Fruit fly (Drosophila melanogaster) whole organism, wandering third instar larva: ENCODE results near the gene CG15892.

ENCODE experiments used
- Abd-B ChIP-seq: fragments of >200 bp; optimal IDR thresholded peaks from 2 replicates; lab custom pipeline; 2017; ENCODE audit warnings: missing biosample characterization, missing genetic modification characterization
- CG32264 ChIP-seq: fragments of 200-800 bp; sonication (Bioruptor generic); optimal IDR thresholded peaks from 2 replicates; lab custom pipeline; 2016; ENCODE audit warnings: missing biosample characterization, missing genetic modification characterization
- CG9705 ChIP-seq: fragments of 200-800 bp; sonication (Bioruptor generic); optimal IDR thresholded peaks from 2 replicates; lab custom pipeline; 2018; ENCODE audit warnings: missing biosample characterization, mild to moderate bottlenecking, missing genetic modification characterization
- CrebA ChIP-seq: fragments of 200-800 bp; sonication (Bioruptor generic); optimal IDR thresholded peaks from 2 replicates; lab custom pipeline; 2016; ENCODE audit warnings: missing biosample characterization, mild to moderate bottlenecking, missing genetic modification characterization, borderline replicate concordance
- Dfd ChIP-seq: fragments of >200 bp; optimal IDR thresholded peaks from 2 replicates; lab custom pipeline; 2017; ENCODE audit warnings: missing biosample characterization, missing genetic modification characterization
- Dif ChIP-seq: fragments of 200-275, 200-300 bp; sonication (Bioruptor generic); optimal IDR thresholded peaks from 2 replicates; lab custom pipeline; 2018; ENCODE audit warnings: missing biosample characterization, missing genetic modification characterization; ENCODE audit not compliant: partially characterized antibody
- GATAd ChIP-seq: sonication (Bioruptor generic); optimal IDR thresholded peaks from 2 replicates; lab custom pipeline; 2016; ENCODE audit warnings: missing biosample characterization, missing genetic modification characterization
- HLH106 ChIP-seq: fragments of 200-800 bp; optimal IDR thresholded peaks from 3 replicates; lab custom pipeline; 2019; ENCODE audit warnings: missing biosample characterization, mild to moderate bottlenecking, missing genetic modification characterization, moderate library complexity
- Hnf4 ChIP-seq: fragments of 200-800 bp; sonication (Bioruptor generic); optimal IDR thresholded peaks from 2 replicates; lab custom pipeline; 2016; ENCODE audit warnings: missing biosample characterization, mild to moderate bottlenecking, missing genetic modification characterization
- Hr78 ChIP-seq: fragments of >200 bp; optimal IDR thresholded peaks from 2 replicates; lab custom pipeline; 2017; ENCODE audit warnings: missing biosample characterization, missing genetic modification characterization
- Hr83 ChIP-seq: fragments of 200-300 bp; sonication (Bioruptor generic); optimal IDR thresholded peaks from 2 replicates; lab custom pipeline; 2016; ENCODE audit warnings: missing biosample characterization, mild to moderate bottlenecking, missing genetic modification characterization, moderate library complexity; ENCODE audit not compliant: poor library complexity, severe bottlenecking
- Jra ChIP-seq: sonication (Bioruptor generic); optimal IDR thresholded peaks from 2 replicates; lab custom pipeline; 2016; ENCODE audit warnings: missing biosample characterization, missing genetic modification characterization
- Mio ChIP-seq: sonication (Bioruptor generic); optimal IDR thresholded peaks from 2 replicates; lab custom pipeline; 2016; ENCODE audit warnings: missing biosample characterization, missing genetic modification characterization
- Myc ChIP-seq: fragments of >200 bp; optimal IDR thresholded peaks from 2 replicates; lab custom pipeline; 2017
- N ChIP-seq: fragments of >200 bp; optimal IDR thresholded peaks from 2 replicates; lab custom pipeline; 2018; ENCODE audit warnings: missing biosample characterization, missing external identifiers, missing genetic modification characterization
- OdsH ChIP-seq: fragments of 200-800 bp; sonication (Bioruptor generic); optimal IDR thresholded peaks from 2 replicates; lab custom pipeline; 2016; ENCODE audit warnings: missing biosample characterization, mild to moderate bottlenecking, missing genetic modification characterization
- Rel ChIP-seq, 2 experiments: fragments of 200-800 bp; sonication (Bioruptor generic) in 1 of 2; optimal IDR thresholded peaks; 2 replicates in 1 of 2; 3 replicates in 1 of 2; lab custom pipeline; 2016 to 2019; ENCODE audit warnings: mild to moderate bottlenecking in 2 of 2, missing biosample characterization in 2 of 2, missing genetic modification characterization in 2 of 2, moderate library complexity in 1 of 2
- Sp1 ChIP-seq: fragments of 200-800 bp; sonication (Bioruptor generic); optimal IDR thresholded peaks from 3 replicates; lab custom pipeline; 2019; ENCODE audit warnings: missing biosample characterization, mild to moderate bottlenecking, missing genetic modification characterization, moderate library complexity
- Vsx2 ChIP-seq: fragments of 200-300, 225-300 bp; sonication (Bioruptor generic); optimal IDR thresholded peaks from 2 replicates; lab custom pipeline; 2018; ENCODE audit warnings: missing biosample characterization, missing genetic modification characterization; ENCODE audit not compliant: partially characterized antibody
- br ChIP-seq: fragments of 200-800 bp; sonication (Bioruptor generic); optimal IDR thresholded peaks from 2 replicates; lab custom pipeline; 2016; ENCODE audit warnings: missing biosample characterization, missing genetic modification characterization
- brk ChIP-seq: fragments of 200-800 bp; sonication (Bioruptor generic); optimal IDR thresholded peaks from 2 replicates; lab custom pipeline; 2016; ENCODE audit warnings: missing biosample characterization, mild to moderate bottlenecking, missing genetic modification characterization
- dl ChIP-seq, 2 experiments: fragments of 175-275, 200-275 bp in 1 of 2; fragments of 200-275 bp in 1 of 2; sonication (Bioruptor generic); optimal IDR thresholded peaks; lab custom pipeline; 2018; ENCODE audit warnings: mild to moderate bottlenecking in 2 of 2, missing biosample characterization in 2 of 2, missing genetic modification characterization in 2 of 2, moderate library complexity in 2 of 2; ENCODE audit not compliant: partially characterized antibody in 2 of 2, insufficient read depth in 1 of 2
- dmrt93B ChIP-seq: fragments of 200-800 bp; sonication (Bioruptor generic); optimal IDR thresholded peaks from 2 replicates; lab custom pipeline; 2018; ENCODE audit warnings: missing biosample characterization, mild to moderate bottlenecking, missing genetic modification characterization
- dsf ChIP-seq: sonication (Bioruptor generic); optimal IDR thresholded peaks from 2 replicates; lab custom pipeline; 2016; ENCODE audit warnings: missing biosample characterization, missing genetic modification characterization, borderline replicate concordance
- ey ChIP-seq: fragments of 200-800 bp; sonication (Bioruptor generic); optimal IDR thresholded peaks from 2 replicates; lab custom pipeline; 2016; ENCODE audit warnings: missing biosample characterization, missing genetic modification characterization
- foxo ChIP-seq, 2 experiments: fragments of 200-800 bp; sonication (Bioruptor generic); optimal IDR thresholded peaks; 2 replicates in 1 of 2; 3 replicates in 1 of 2; lab custom pipeline; 2016 to 2017; ENCODE audit warnings: missing biosample characterization in 2 of 2, missing genetic modification characterization in 2 of 2
- fru ChIP-seq: fragments of 200-800 bp; sonication (Bioruptor generic); optimal IDR thresholded peaks from 3 replicates; lab custom pipeline; 2016; ENCODE audit warnings: missing biosample characterization, mild to moderate bottlenecking, missing genetic modification characterization
- h ChIP-seq: fragments of 200-800 bp; sonication (Bioruptor generic); optimal IDR thresholded peaks from 3 replicates; lab custom pipeline; 2016; ENCODE audit warnings: missing biosample characterization, mild to moderate bottlenecking, missing genetic modification characterization
- jim ChIP-seq: fragments of 175-275, 200-325 bp; sonication (Bioruptor generic); optimal IDR thresholded peaks from 2 replicates; lab custom pipeline; 2016; ENCODE audit warnings: missing biosample characterization, mild to moderate bottlenecking, missing genetic modification characterization
- lola ChIP-seq: fragments of >200 bp; optimal IDR thresholded peaks from 2 replicates; lab custom pipeline; 2017; ENCODE audit warnings: missing biosample characterization, missing genetic modification characterization
- pan ChIP-seq: fragments of >200 bp; optimal IDR thresholded peaks from 2 replicates; lab custom pipeline; 2017
- psq ChIP-seq: fragments of 200-800 bp; sonication (Bioruptor generic); optimal IDR thresholded peaks from 3 replicates; lab custom pipeline; 2017; ENCODE audit warnings: missing biosample characterization, mild to moderate bottlenecking, missing genetic modification characterization, moderate library complexity
- rgr ChIP-seq: fragments of 200-800 bp; sonication (Bioruptor generic); optimal IDR thresholded peaks from 3 replicates; lab custom pipeline; 2016; ENCODE audit warnings: missing biosample characterization, mild to moderate bottlenecking, missing genetic modification characterization
- sage ChIP-seq: fragments of 200-800 bp; sonication (Bioruptor generic); optimal IDR thresholded peaks from 2 replicates; lab custom pipeline; 2016; ENCODE audit warnings: missing biosample characterization, mild to moderate bottlenecking, missing genetic modification characterization
- sv ChIP-seq: fragments of 200-800 bp; sonication (Bioruptor generic); optimal IDR thresholded peaks from 3 replicates; lab custom pipeline; 2016; ENCODE audit warnings: missing biosample characterization, missing genetic modification characterization
- tai ChIP-seq: sonication (Bioruptor generic); optimal IDR thresholded peaks from 2 replicates; lab custom pipeline; 2016; ENCODE audit warnings: missing biosample characterization, missing genetic modification characterization
- usp ChIP-seq: fragments of >200 bp; optimal IDR thresholded peaks from 2 replicates; lab custom pipeline; 2017; ENCODE audit warnings: missing biosample characterization, missing genetic modification characterization
- woc ChIP-seq: sonication (Bioruptor generic); optimal IDR thresholded peaks from 2 replicates; lab custom pipeline; 2016; ENCODE audit warnings: missing biosample characterization, mild to moderate bottlenecking, missing genetic modification characterization

Gene CG15892

DNA sequence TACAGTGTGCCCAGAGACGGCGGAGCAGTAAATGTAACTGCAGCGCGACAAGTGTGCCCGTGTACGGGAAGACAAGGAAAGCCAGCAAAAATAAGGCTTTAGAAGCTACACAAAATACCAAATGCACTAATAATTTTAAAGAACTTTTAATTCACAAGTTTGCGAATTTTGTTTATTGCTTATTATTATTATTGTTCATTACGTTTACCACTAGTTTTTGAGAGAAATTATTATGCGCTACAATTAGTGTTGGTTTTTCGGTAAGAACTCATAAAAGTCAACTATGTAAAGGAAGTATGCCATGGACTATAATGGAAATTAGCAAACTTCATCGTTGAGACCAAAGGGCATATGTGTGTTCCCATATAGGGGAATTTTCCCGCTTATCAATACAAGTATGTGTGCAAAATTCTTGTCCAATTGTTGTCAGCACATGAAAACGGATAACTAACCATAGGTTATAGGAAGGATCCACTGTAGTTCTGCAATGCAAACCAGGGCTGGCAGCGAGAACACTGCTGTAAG lies 26.9 kb downstream of the CG15892 start, which contains the start of gene schlank:
schlank (minus strand) TSS at position 42 of the 525 bp plus-strand sequence.
- no peak for TF ChIP-seq CG32264 (GFP tag; lab: Kevin White, UChicago)
- no peak for TF ChIP-seq Dfd (GFP tag; lab: Kevin White, UChicago)
- TF ChIP-seq foxo (GFP tag; optimal IDR thresholded peaks at IDR 0.05; lab: Kevin White, UChicago), result peak in 1 of 2 experiments; percentile 60
- TF ChIP-seq usp (GFP tag; lab: Kevin White, UChicago), result no peak
- TF ChIP-seq dl (GFP tag; optimal IDR thresholded peaks at IDR 0.05; lab: Kevin White, UChicago; ENCODE audit: insufficient read depth in 1 of 2, partially characterized antibody in 2 of 2), result no peak
- TF ChIP-seq tai (GFP tag; lab: Kevin White, UChicago), result no peak
- peak; percentile 76 for TF ChIP-seq woc (GFP tag; lab: Kevin White, UChicago)
- peak; percentile 18 for TF ChIP-seq CG9705 (GFP tag; lab: Kevin White, UChicago)
- no peak for TF ChIP-seq Abd-B (GFP tag; lab: Kevin White, UChicago)
- TF ChIP-seq GATAd (GFP tag; lab: Kevin White, UChicago), result no peak
- no peak for TF ChIP-seq Hr83 (GFP tag; lab: Kevin White, UChicago)
- TF ChIP-seq sv (GFP tag; lab: Kevin White, UChicago), result peak; percentile 43
- peak; percentile 35 for TF ChIP-seq h (GFP tag; lab: Kevin White, UChicago)
- no peak for TF ChIP-seq sage (GFP tag; lab: Kevin White, UChicago)
- no peak for TF ChIP-seq dmrt93B (GFP tag; lab: Kevin White, UChicago)
- TF ChIP-seq Vsx2, result no peak
- no peak for TF ChIP-seq Myc
- peak; percentile 32 for TF ChIP-seq fru (GFP tag; lab: Kevin White, UChicago)
- TF ChIP-seq br, result peak; percentile 38
- TF ChIP-seq psq (GFP tag; lab: Kevin White, UChicago), result no peak
- TF ChIP-seq brk (GFP tag; lab: Kevin White, UChicago), result no peak
- no peak for TF ChIP-seq Mio
- TF ChIP-seq jim (GFP tag; lab: Kevin White, UChicago), result no peak
- TF ChIP-seq Dif (GFP tag; lab: Kevin White, UChicago), result no peak
- peak; percentile 13 for TF ChIP-seq rgr (GFP tag; lab: Kevin White, UChicago)
- no peak for TF ChIP-seq lola (GFP tag; lab: Kevin White, UChicago)
- no peak for TF ChIP-seq pan
- TF ChIP-seq HLH106 (tag; lab: Kevin White, UChicago), result peak; percentile 65
- no peak for TF ChIP-seq Rel (GFP tag; optimal IDR thresholded peaks at IDR 0.05; lab: Kevin White, UChicago)
- no peak for TF ChIP-seq Rel (tag; optimal IDR thresholded peaks at IDR 0.05; lab: Kevin White, UChicago)
- peak; percentile 27 for TF ChIP-seq Hnf4
- TF ChIP-seq Sp1, result peak; percentile 36
- TF ChIP-seq ey (GFP tag; lab: Kevin White, UChicago), result peak; percentile 54
- TF ChIP-seq Jra (GFP tag; lab: Kevin White, UChicago), result no peak
- no peak for TF ChIP-seq CrebA (GFP tag; lab: Kevin White, UChicago)

DNA sequence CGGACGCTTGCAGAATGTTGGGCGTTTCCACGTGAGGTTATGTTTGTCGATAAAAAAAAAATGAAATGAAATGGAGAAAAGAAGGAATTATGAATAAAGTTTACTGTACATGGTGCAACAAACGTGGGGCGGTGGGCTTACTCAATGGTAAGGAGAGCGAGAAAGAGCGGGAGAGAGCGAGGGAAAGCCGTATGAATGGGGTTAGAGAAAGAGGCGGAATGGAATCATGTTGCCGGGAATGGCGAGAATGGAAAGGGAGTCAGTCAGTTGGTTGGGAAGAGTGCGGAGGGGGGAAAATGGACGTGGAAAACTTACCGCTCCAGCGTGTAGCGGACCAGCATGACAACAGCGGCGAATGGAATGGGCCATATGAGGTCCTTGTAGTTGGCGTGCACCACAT lies 28.1 kb downstream of the CG15892 start:
- TF ChIP-seq h (GFP tag; lab: Kevin White, UChicago) (no peak), woc (GFP tag; lab: Kevin White, UChicago) (no peak), brk (GFP tag; lab: Kevin White, UChicago) (no peak), sage (GFP tag; lab: Kevin White, UChicago) (no peak), pan (no peak), CrebA (GFP tag; lab: Kevin White, UChicago) (no peak), Sp1 (no peak), Hr83 (GFP tag; lab: Kevin White, UChicago) (no peak), dl (GFP tag; optimal IDR thresholded peaks at IDR 0.05; lab: Kevin White, UChicago; ENCODE audit: insufficient read depth in 1 of 2, partially characterized antibody in 2 of 2) (no peak), foxo (GFP tag; optimal IDR thresholded peaks at IDR 0.05; lab: Kevin White, UChicago) (no peak)

DNA sequence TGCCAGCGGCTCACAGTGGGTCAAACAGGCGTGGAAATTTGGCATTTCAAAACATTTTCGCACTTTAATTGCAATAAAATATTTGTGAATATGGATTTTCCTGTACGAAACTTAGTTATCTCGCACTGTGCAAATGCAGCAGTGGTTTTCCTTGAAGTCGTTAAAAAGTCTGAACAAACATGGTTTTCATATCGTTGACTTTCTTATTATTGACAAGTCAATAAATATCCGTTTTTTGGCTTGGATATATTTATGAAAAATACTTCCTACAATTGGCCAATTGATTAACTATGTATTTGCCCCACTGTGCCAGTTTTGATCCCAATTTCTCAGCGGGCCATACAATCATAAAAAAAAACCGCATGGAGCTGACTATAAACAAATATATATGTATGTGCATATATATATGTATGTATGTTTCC lies 28.7 kb downstream of the CG15892 start:
- no peak for TF ChIP-seq jim (GFP tag; lab: Kevin White, UChicago)
- peak; percentile 71 for TF ChIP-seq Rel (GFP tag; optimal IDR thresholded peaks at IDR 0.05; lab: Kevin White, UChicago)
- TF ChIP-seq Rel (tag; optimal IDR thresholded peaks at IDR 0.05; lab: Kevin White, UChicago), result no peak
- TF ChIP-seq lola (GFP tag; lab: Kevin White, UChicago), result no peak
- TF ChIP-seq CG9705 (GFP tag; lab: Kevin White, UChicago), result peak; percentile 19
- TF ChIP-seq dsf (GFP tag; lab: Kevin White, UChicago), result peak; percentile 11
- no peak for TF ChIP-seq GATAd (GFP tag; lab: Kevin White, UChicago)
- TF ChIP-seq Myc, result no peak
- TF ChIP-seq Dif (GFP tag; lab: Kevin White, UChicago), result no peak
- peak; percentile 79 for TF ChIP-seq Sp1
- peak; percentile 92 for TF ChIP-seq h (GFP tag; lab: Kevin White, UChicago)
- peak; percentile 94 for TF ChIP-seq sv (GFP tag; lab: Kevin White, UChicago)
- peak; percentile 63 to 93 for TF ChIP-seq foxo (GFP tag; optimal IDR thresholded peaks at IDR 0.05; lab: Kevin White, UChicago)
- peak; percentile 58 for TF ChIP-seq CG32264 (GFP tag; lab: Kevin White, UChicago)
- no peak for TF ChIP-seq usp (GFP tag; lab: Kevin White, UChicago)
- TF ChIP-seq OdsH (GFP tag; lab: Kevin White, UChicago), result peak; percentile 91
- no peak for TF ChIP-seq Abd-B (GFP tag; lab: Kevin White, UChicago)
- peak; percentile 79 for TF ChIP-seq HLH106 (tag; lab: Kevin White, UChicago)
- peak; percentile 81 for TF ChIP-seq psq (GFP tag; lab: Kevin White, UChicago)
- TF ChIP-seq Hr83 (GFP tag; lab: Kevin White, UChicago), result no peak
- peak; percentile 76 for TF ChIP-seq Hnf4
- peak; percentile 91 for TF ChIP-seq rgr (GFP tag; lab: Kevin White, UChicago)
- peak; percentile 92 for TF ChIP-seq br
- no peak for TF ChIP-seq Vsx2
- TF ChIP-seq woc (GFP tag; lab: Kevin White, UChicago), result peak; percentile 80
- TF ChIP-seq CrebA (GFP tag; lab: Kevin White, UChicago), result no peak
- no peak for TF ChIP-seq N (GFP tag; lab: Kevin White, UChicago)
- TF ChIP-seq sage (GFP tag; lab: Kevin White, UChicago), result peak; percentile 83
- no peak for TF ChIP-seq brk (GFP tag; lab: Kevin White, UChicago)
- no peak for TF ChIP-seq Hr78 (GFP tag; lab: Kevin White, UChicago)
- TF ChIP-seq ey (GFP tag; lab: Kevin White, UChicago), result peak; percentile 89
- peak; percentile 92 for TF ChIP-seq fru (GFP tag; lab: Kevin White, UChicago)
- TF ChIP-seq Dfd (GFP tag; lab: Kevin White, UChicago), result no peak
